Fruit fly (Drosophila melanogaster): ENCODE data around the gene mtSSB.

The mtSSB gene

dm6 chr3R:16205155-16205778 lies at the start of gene mtSSB (continued):
- TF ChIP-seq ttk (GFP tag; IDR thresholded peaks at IDR 0.05): peak; percentile 75
- TF ChIP-seq Atf-2 (GFP tag; optimal IDR thresholded peaks at IDR 0.05): peak; percentile 89
- TF ChIP-seq CG7987 (GFP tag; optimal IDR thresholded peaks at IDR 0.05): peak; percentile 94
- TF ChIP-seq CG9932 (GFP tag; IDR thresholded peaks at IDR 0.05): peak; percentile 91
- TF ChIP-seq Meics (GFP tag; optimal IDR thresholded peaks at IDR 0.05): peak; percentile 89
- TF ChIP-seq scrt (GFP tag; optimal IDR thresholded peaks at IDR 0.05): peak; percentile 68
- peak; percentile 82 for TF ChIP-seq CG34376 (GFP tag; optimal IDR thresholded peaks at IDR 0.05)
- TF ChIP-seq esg (GFP tag; conservative IDR thresholded peaks at IDR 0.05): peak; percentile 66
- peak; percentile 59 for TF ChIP-seq CG18476 (GFP tag; optimal IDR thresholded peaks at IDR 0.05)
- TF ChIP-seq CG11560 (tag; IDR thresholded peaks at IDR 0.05): peak; percentile 76
- TF ChIP-seq CG12942 (GFP tag; optimal IDR thresholded peaks at IDR 0.05): peak; percentile 78
- peak; percentile 100 for TF ChIP-seq chinmo (GFP tag; IDR thresholded peaks at IDR 0.05; ENCODE audit: partially characterized antibody)
- TF ChIP-seq hbn (GFP tag; IDR thresholded peaks at IDR 0.05; ENCODE audit: partially characterized antibody): peak; percentile 100
- peak; percentile 35 for TF ChIP-seq Sry-β (GFP tag; optimal IDR thresholded peaks at IDR 0.05)
- peak; percentile 86 to 88 for TF ChIP-seq Pdp1 (GFP tag; optimal IDR thresholded peaks at IDR 0.05)
- peak; percentile 79 for TF ChIP-seq CG12155 (GFP tag; optimal IDR thresholded peaks at IDR 0.05)
- TF ChIP-seq tgo (GFP tag; IDR thresholded peaks at IDR 0.05): peak; percentile 88
- TF ChIP-seq CG7786 (GFP tag; optimal IDR thresholded peaks at IDR 0.05): peak; percentile 69
- peak; percentile 78 for TF ChIP-seq CG12769 (tag; optimal IDR thresholded peaks at IDR 0.05)
- TF ChIP-seq CG4854 (GFP tag; optimal IDR thresholded peaks at IDR 0.05): peak; percentile 81
- no peak for TF ChIP-seq eve (GFP tag; optimal IDR thresholded peaks at IDR 0.05)
- TF ChIP-seq exex (tag; optimal IDR thresholded peaks at IDR 0.05): peak; percentile 63
- TF ChIP-seq CG11723 (GFP tag; optimal IDR thresholded peaks at IDR 0.05): peak; percentile 51
- peak; percentile 86 for TF ChIP-seq CG7839 (tag; optimal IDR thresholded peaks at IDR 0.05)
- TF ChIP-seq Lim3 (GFP tag; IDR thresholded peaks at IDR 0.05): no peak
- peak; percentile 85 for TF ChIP-seq CG8089 (GFP tag; optimal IDR thresholded peaks at IDR 0.05)
- peak; percentile 47; the same call in 1 of the 2 replicates for TF ChIP-seq dan (GFP tag; IDR thresholded peaks at IDR 0.05)
- TF ChIP-seq peb (GFP tag; IDR thresholded peaks at IDR 0.05): peak; percentile 64; the same call in 1 of the 2 replicates
- peak; percentile 88 for TF ChIP-seq CG10543 (GFP tag; optimal IDR thresholded peaks at IDR 0.05)
- peak; percentile 65 for TF ChIP-seq Oaz (GFP tag; IDR thresholded peaks at IDR 0.05)
- TF ChIP-seq ac (GFP tag; optimal IDR thresholded peaks at IDR 0.05): peak; percentile 53
- peak; percentile 54 for TF ChIP-seq CG13775 (GFP tag; optimal IDR thresholded peaks at IDR 0.05)
- TF ChIP-seq MTF-1 (GFP tag; optimal IDR thresholded peaks at IDR 0.05; ENCODE audit: borderline replicate concordance): peak; percentile 90
- no peak for TF ChIP-seq Eip74EF (GFP tag; optimal IDR thresholded peaks at IDR 0.05)
- TF ChIP-seq Dad (GFP tag; optimal IDR thresholded peaks at IDR 0.05): peak; percentile 68
- peak; percentile 11 for TF ChIP-seq CG8388 (GFP tag; optimal IDR thresholded peaks at IDR 0.05)
- TF ChIP-seq MESR4 (GFP tag; optimal IDR thresholded peaks at IDR 0.05): no peak
- TF ChIP-seq fd64A (GFP tag; optimal IDR thresholded peaks at IDR 0.05): peak; percentile 15
- peak; percentile 77 for TF ChIP-seq CG9727 (GFP tag; optimal IDR thresholded peaks at IDR 0.05)
- peak; percentile 100 for TF ChIP-seq CG34224 (GFP tag; IDR thresholded peaks at IDR 0.05; ENCODE audit: partially characterized antibody)
- TF ChIP-seq CG2875 (GFP tag; optimal IDR thresholded peaks at IDR 0.05): peak; percentile 89
- TF ChIP-seq Ssrp (tag; optimal IDR thresholded peaks at IDR 0.05): peak; percentile 49
- peak; percentile 58 for TF ChIP-seq nerfin-1 (tag; optimal IDR thresholded peaks at IDR 0.05)
- TF ChIP-seq Nf-YC (tag; optimal IDR thresholded peaks at IDR 0.05): peak; percentile 73
- peak; percentile 79 for TF ChIP-seq CrebB (tag; optimal IDR thresholded peaks at IDR 0.05)
- TF ChIP-seq CG4820 (GFP tag; optimal IDR thresholded peaks at IDR 0.05): peak; percentile 83
- peak; percentile 82 for TF ChIP-seq gsb (GFP tag; IDR thresholded peaks at IDR 0.05)
- peak; percentile 82 for TF ChIP-seq shn (GFP tag; optimal IDR thresholded peaks at IDR 0.05)

Measured in whole organism, embryonic.